Fruit fly (Drosophila melanogaster) whole organism, prepupa: ENCODE results near the gene Chpf.

Experiments used
- Blimp-1 ChIP-seq: fragments of 200-800 bp; sonication (Bioruptor generic); optimal IDR thresholded peaks from 3 replicates; lab custom pipeline; 2017; ENCODE audit warnings: missing biosample characterization, missing genetic modification characterization, mild to moderate bottlenecking, moderate library complexity, missing genetic modification reagents
- CG10631 ChIP-seq: fragments of 200-800 bp; sonication (Bioruptor generic); optimal IDR thresholded peaks from 2 replicates; lab custom pipeline; 2016; ENCODE audit warnings: missing biosample characterization, missing genetic modification characterization
- CG11762 ChIP-seq: fragments of 200-800 bp; sonication (Bioruptor generic); optimal IDR thresholded peaks from 3 replicates; lab custom pipeline; 2016; ENCODE audit warnings: missing biosample characterization, missing genetic modification characterization; ENCODE audit not compliant: insufficient read depth
- CG11902 ChIP-seq: fragments of 200-800 bp; sonication (Bioruptor generic); optimal IDR thresholded peaks from 3 replicates; lab custom pipeline; 2016; ENCODE audit warnings: missing biosample characterization, missing genetic modification characterization
- CG15336 ChIP-seq: fragments of 200-800 bp; sonication (Bioruptor generic); IDR thresholded peaks from 2 replicates; pipeline ENCODE4 v1.3.6; 2022; ENCODE audit warnings: missing biosample characterization, missing genetic modification characterization
- CG16779 ChIP-seq: fragments of 200-800 bp; sonication (Bioruptor generic); optimal IDR thresholded peaks from 3 replicates; lab custom pipeline; 2017; ENCODE audit warnings: missing biosample characterization, mild to moderate bottlenecking, missing genetic modification characterization
- CG3032 ChIP-seq: fragments of 200-800 bp; optimal IDR thresholded peaks from 2 replicates; lab custom pipeline; 2019; ENCODE audit warnings: missing biosample characterization, mild to moderate bottlenecking, missing genetic modification characterization, moderate library complexity
- CG32006 ChIP-seq: fragments of 200-800 bp; sonication (Bioruptor generic); optimal IDR thresholded peaks from 3 replicates; lab custom pipeline; 2017; ENCODE audit warnings: missing biosample characterization, mild to moderate bottlenecking, missing genetic modification characterization
- CG34406 ChIP-seq: fragments of 200-800 bp; sonication (Bioruptor generic); optimal IDR thresholded peaks from 3 replicates; lab custom pipeline; 2016; ENCODE audit warnings: missing biosample characterization, missing genetic modification characterization
- CG3919 ChIP-seq: fragments of 200-800 bp; sonication (Bioruptor generic); optimal IDR thresholded peaks from 3 replicates; lab custom pipeline; 2016; ENCODE audit warnings: missing biosample characterization, missing genetic modification characterization
- CG4318 ChIP-seq: fragments of 200-800 bp; sonication (Bioruptor generic); optimal IDR thresholded peaks from 3 replicates; lab custom pipeline; 2017; ENCODE audit warnings: missing biosample characterization, mild to moderate bottlenecking, missing genetic modification characterization
- CG6163 ChIP-seq: fragments of 200-800 bp; sonication (Bioruptor generic); IDR thresholded peaks from 3 replicates; pipeline ENCODE4 v1.3.6; 2022; ENCODE audit warnings: missing biosample characterization, missing genetic modification characterization
- CG6276 ChIP-seq: fragments of 200-800 bp; sonication (Bioruptor generic); optimal IDR thresholded peaks from 2 replicates; lab custom pipeline; 2017; ENCODE audit warnings: missing biosample characterization, mild to moderate bottlenecking, missing genetic modification characterization
- CG6792 ChIP-seq: fragments of 200-800 bp; sonication (Bioruptor generic); optimal IDR thresholded peaks from 3 replicates; lab custom pipeline; 2016; ENCODE audit warnings: missing biosample characterization, missing genetic modification characterization
- CG6808 ChIP-seq: fragments of 200-800 bp; sonication (Bioruptor generic); optimal IDR thresholded peaks from 3 replicates; lab custom pipeline; 2017; ENCODE audit warnings: missing biosample characterization, missing genetic modification characterization, mild to moderate bottlenecking, moderate library complexity, missing genetic modification reagents
- CG6854 ChIP-seq: fragments of 200-800 bp; sonication (Bioruptor generic); optimal IDR thresholded peaks from 2 replicates; lab custom pipeline; 2017; ENCODE audit warnings: missing biosample characterization, mild to moderate bottlenecking, missing genetic modification characterization
- CG9139 ChIP-seq: fragments of 200-800 bp; sonication (Bioruptor generic); optimal IDR thresholded peaks from 3 replicates; lab custom pipeline; 2017; ENCODE audit warnings: missing biosample characterization, mild to moderate bottlenecking, missing genetic modification characterization
- Eip75B ChIP-seq: fragments of 200-800 bp; sonication (Bioruptor generic); optimal IDR thresholded peaks from 3 replicates; lab custom pipeline; 2016; ENCODE audit warnings: missing biosample characterization, missing genetic modification characterization
- Eip78C ChIP-seq: fragments of 200-800 bp; sonication (Bioruptor generic); peaks from one replicate; lab custom pipeline; 2016; ENCODE audit warnings: missing biosample characterization, missing genetic modification characterization
- Eip93F ChIP-seq: fragments of 200-800 bp; sonication (Bioruptor generic); optimal IDR thresholded peaks from 2 replicates; lab custom pipeline; 2016; ENCODE audit warnings: missing biosample characterization, mild to moderate bottlenecking, missing genetic modification characterization
- Ets96B ChIP-seq: fragments of 200-800 bp; optimal IDR thresholded peaks from 2 replicates; lab custom pipeline; 2019; ENCODE audit warnings: missing biosample characterization, mild to moderate bottlenecking, missing genetic modification characterization, moderate library complexity
- Gug ChIP-seq: fragments of 200-800 bp; sonication (Bioruptor generic); IDR thresholded peaks from 2 replicates; pipeline ENCODE4 v1.3.6; 2022; ENCODE audit warnings: missing biosample characterization, missing genetic modification characterization
- Hr38 ChIP-seq: sonication (Bioruptor generic); optimal IDR thresholded peaks from 2 replicates; lab custom pipeline; 2016; ENCODE audit warnings: missing biosample characterization, missing genetic modification characterization
- Hr39 ChIP-seq: fragments of 200-800 bp; sonication (Bioruptor generic); optimal IDR thresholded peaks from 2 replicates; lab custom pipeline; 2016; ENCODE audit warnings: missing biosample characterization, missing genetic modification characterization
- Hr4 ChIP-seq: fragments of 200-800 bp; sonication (Bioruptor generic); optimal IDR thresholded peaks from 3 replicates; lab custom pipeline; 2016; ENCODE audit warnings: missing biosample characterization, missing genetic modification characterization
- Lpt ChIP-seq: fragments of 200-800 bp; sonication (Bioruptor generic); optimal IDR thresholded peaks from 3 replicates; lab custom pipeline; 2016; ENCODE audit warnings: missing biosample characterization, missing genetic modification characterization
- Met ChIP-seq: fragments of 200-800 bp; sonication (Bioruptor generic); optimal IDR thresholded peaks from 3 replicates; lab custom pipeline; 2016; ENCODE audit warnings: missing biosample characterization, missing genetic modification characterization
- Smox ChIP-seq: fragments of 200-800 bp; sonication (Bioruptor generic); optimal IDR thresholded peaks from 3 replicates; lab custom pipeline; 2016; ENCODE audit warnings: missing biosample characterization, missing genetic modification characterization
- Sox14 ChIP-seq: fragments of 200-800 bp; sonication (Bioruptor generic); optimal IDR thresholded peaks from 3 replicates; lab custom pipeline; 2016; ENCODE audit warnings: missing biosample characterization, missing genetic modification characterization
- Sox15 ChIP-seq: fragments of 200-800 bp; sonication (Bioruptor generic); optimal IDR thresholded peaks from 3 replicates; lab custom pipeline; 2016; ENCODE audit warnings: missing biosample characterization, missing genetic modification characterization
- achi ChIP-seq: fragments of 200-800 bp; sonication (Bioruptor generic); optimal IDR thresholded peaks from 3 replicates; lab custom pipeline; 2016; ENCODE audit warnings: missing biosample characterization, missing genetic modification characterization
- acj6 ChIP-seq: fragments of 200-800 bp; sonication (Bioruptor generic); optimal IDR thresholded peaks from 3 replicates; lab custom pipeline; 2016; ENCODE audit warnings: missing biosample characterization, missing genetic modification characterization
- dac ChIP-seq: fragments of 200-800 bp; sonication (Bioruptor generic); optimal IDR thresholded peaks from 2 replicates; lab custom pipeline; 2017; ENCODE audit warnings: missing biosample characterization, mild to moderate bottlenecking, missing genetic modification characterization
- dsx ChIP-seq: fragments of 200-800 bp; optimal IDR thresholded peaks from 3 replicates; lab custom pipeline; 2019; ENCODE audit warnings: missing biosample characterization, mild to moderate bottlenecking, missing genetic modification characterization, moderate library complexity; ENCODE audit not compliant: poor library complexity, severe bottlenecking
- esn ChIP-seq: fragments of 200-800 bp; sonication (Bioruptor generic); optimal IDR thresholded peaks from 2 replicates; lab custom pipeline; 2016; ENCODE audit warnings: missing biosample characterization, mild to moderate bottlenecking, missing genetic modification characterization, moderate library complexity
- fd59A ChIP-seq: fragments of 200-800 bp; sonication (Bioruptor generic); optimal IDR thresholded peaks from 2 replicates; lab custom pipeline; 2017; ENCODE audit warnings: missing biosample characterization, mild to moderate bottlenecking, missing genetic modification characterization, missing genetic modification reagents
- fd85E ChIP-seq: fragments of 200-800 bp; sonication (Bioruptor generic); optimal IDR thresholded peaks from 3 replicates; lab custom pipeline; 2016; ENCODE audit warnings: missing biosample characterization, missing genetic modification characterization
- net ChIP-seq: fragments of 200-800 bp; sonication (Bioruptor generic); optimal IDR thresholded peaks from 3 replicates; lab custom pipeline; 2016; ENCODE audit warnings: missing biosample characterization, missing genetic modification characterization
- salr ChIP-seq, 2 experiments: fragments of 200-800 bp; sonication (Bioruptor generic); optimal IDR thresholded peaks; 3 replicates each; lab custom pipeline; 2016 to 2018; ENCODE audit warnings: missing biosample characterization in 2 of 2, missing genetic modification characterization in 2 of 2, mild to moderate bottlenecking in 1 of 2
- spab ChIP-seq: fragments of 200-800 bp; sonication (Bioruptor generic); optimal IDR thresholded peaks from 2 replicates; lab custom pipeline; 2017; ENCODE audit warnings: missing biosample characterization, mild to moderate bottlenecking, missing genetic modification characterization, missing genetic modification reagents
- svp ChIP-seq: fragments of 200-800 bp; sonication (Bioruptor generic); peaks from one replicate; lab custom pipeline; 2016; ENCODE audit warnings: missing biosample characterization, missing genetic modification characterization
- topi ChIP-seq: fragments of 200-800 bp; sonication (Bioruptor generic); optimal IDR thresholded peaks from 3 replicates; lab custom pipeline; 2016; ENCODE audit warnings: missing biosample characterization, missing genetic modification characterization
- vri ChIP-seq: fragments of 200-800 bp; sonication (Bioruptor generic); optimal IDR thresholded peaks from 3 replicates; lab custom pipeline; 2016; ENCODE audit warnings: missing biosample characterization, mild to moderate bottlenecking, missing genetic modification characterization

Gene Chpf

DNA sequence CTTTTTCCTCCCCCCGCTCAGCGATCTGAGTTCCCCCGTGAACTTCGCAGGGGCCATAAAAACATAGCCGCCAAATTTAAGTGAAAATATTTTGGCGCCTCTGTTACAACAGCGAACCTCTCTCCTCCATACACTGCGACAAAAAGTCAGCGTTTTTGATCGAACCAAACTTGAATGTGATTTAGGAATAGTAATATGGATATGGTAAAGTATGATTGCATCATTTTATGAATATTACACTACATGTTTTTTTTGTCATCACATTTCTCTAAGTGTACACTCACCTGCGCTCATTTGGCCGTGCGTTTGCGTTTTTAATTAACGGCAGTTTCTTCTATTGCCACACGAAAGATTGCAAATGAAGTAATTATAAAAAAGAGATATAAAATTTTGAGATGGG, 23.4 kb upstream of the Chpf start (continued):
- TF ChIP-seq spab (GFP tag; lab: Kevin White, UChicago), result no peak
- peak; percentile 30 for TF ChIP-seq Eip75B (GFP tag; lab: Kevin White, UChicago)
- peak; percentile 34 for TF ChIP-seq CG11762 (GFP tag; lab: Kevin White, UChicago)
- TF ChIP-seq CG6163 (GFP tag; lab: Robert Waterston, UW), result peak; percentile 73
- peak; percentile 72 for TF ChIP-seq CG3919
- no peak for TF ChIP-seq Hr38 (GFP tag; lab: Kevin White, UChicago)
- peak; percentile 47 for TF ChIP-seq acj6 (GFP tag; lab: Kevin White, UChicago)
- no peak for TF ChIP-seq Blimp-1 (GFP tag; lab: Kevin White, UChicago)
- TF ChIP-seq fd85E (GFP tag; lab: Kevin White, UChicago), result no peak
- no peak for TF ChIP-seq CG9139 (GFP tag; lab: Kevin White, UChicago)
- peak; percentile 34 for TF ChIP-seq Smox (GFP tag; lab: Kevin White, UChicago)
- no peak for TF ChIP-seq CG6854 (GFP tag; lab: Kevin White, UChicago)
- TF ChIP-seq Sox14 (GFP tag; lab: Kevin White, UChicago), result peak; percentile 35
- TF ChIP-seq CG11902 (GFP tag; lab: Kevin White, UChicago), result no peak
- TF ChIP-seq CG15336 (GFP tag; lab: Robert Waterston, UW), result peak; percentile 77
- no peak for TF ChIP-seq CG3032
- TF ChIP-seq Hr4 (GFP tag; lab: Kevin White, UChicago), result peak; percentile 77
- TF ChIP-seq dsx (GFP tag; lab: Kevin White, UChicago), result no peak
- TF ChIP-seq dac (GFP tag; lab: Kevin White, UChicago), result peak; percentile 47
- TF ChIP-seq Ets96B, result no peak
- no peak for TF ChIP-seq vri (GFP tag; lab: Kevin White, UChicago)
- TF ChIP-seq CG10631 (GFP tag; lab: Kevin White, UChicago), result no peak
- peak; percentile 86 for TF ChIP-seq Eip78C

- no peak for TF ChIP-seq CG15336 (GFP tag; lab: Robert Waterston, UW)
- no peak for TF ChIP-seq CG6854 (GFP tag; lab: Kevin White, UChicago)
- no peak for TF ChIP-seq salr (GFP tag; optimal IDR thresholded peaks at IDR 0.05; lab: Kevin White, UChicago)
- no peak for TF ChIP-seq net (GFP tag; lab: Kevin White, UChicago)
- TF ChIP-seq topi (GFP tag; lab: Kevin White, UChicago), result no peak
- TF ChIP-seq CG11762 (GFP tag; lab: Kevin White, UChicago), result no peak
- no peak for TF ChIP-seq CG3032
- no peak for TF ChIP-seq Ets96B
- TF ChIP-seq CG16779 (tag; lab: Kevin White, UChicago), result no peak
Measured at dm6 chrX:13134811-13135210, 22.5 kb upstream of the Chpf start.

- peak; percentile 91 for TF ChIP-seq fd59A (GFP tag; lab: Kevin White, UChicago)
- peak; percentile 99 for TF ChIP-seq Gug (GFP tag; lab: Robert Waterston, UW)
- TF ChIP-seq achi (GFP tag; lab: Kevin White, UChicago), result peak; percentile 97
- peak; percentile 99 for TF ChIP-seq Met (GFP tag; lab: Kevin White, UChicago)
- TF ChIP-seq Eip93F (GFP tag; lab: Kevin White, UChicago), result peak; percentile 95
- peak; percentile 88 for TF ChIP-seq CG3032
- peak; percentile 99 for TF ChIP-seq CG4318 (GFP tag; lab: Kevin White, UChicago)
- peak; percentile 98 for TF ChIP-seq CG6792 (GFP tag; lab: Kevin White, UChicago)
- TF ChIP-seq Eip78C, result peak; percentile 99
- peak; percentile 97 for TF ChIP-seq Hr38 (GFP tag; lab: Kevin White, UChicago)
- TF ChIP-seq CG6163 (GFP tag; lab: Robert Waterston, UW), result peak; percentile 99
- peak; percentile 96 for TF ChIP-seq CG16779 (tag; lab: Kevin White, UChicago)
- TF ChIP-seq CG6854 (GFP tag; lab: Kevin White, UChicago), result peak; percentile 97
- peak; percentile 99 for TF ChIP-seq CG32006 (GFP tag; lab: Kevin White, UChicago)
- peak; percentile 95 for TF ChIP-seq CG34406 (GFP tag; lab: Kevin White, UChicago)
- peak; percentile 86 for TF ChIP-seq dsx (GFP tag; lab: Kevin White, UChicago)
- peak; percentile 99 for TF ChIP-seq Hr39 (GFP tag; lab: Kevin White, UChicago)
- peak; percentile 99 for TF ChIP-seq Lpt (GFP tag; lab: Kevin White, UChicago)
- peak; percentile 99 for TF ChIP-seq esn
- peak; percentile 96 for TF ChIP-seq Sox15 (GFP tag; lab: Kevin White, UChicago)
- TF ChIP-seq topi (GFP tag; lab: Kevin White, UChicago), result peak; percentile 98
- TF ChIP-seq CG10631 (GFP tag; lab: Kevin White, UChicago), result peak; percentile 98
- TF ChIP-seq svp, result peak; percentile 99
- peak; percentile 83 for TF ChIP-seq CG6808
- TF ChIP-seq CG6276 (GFP tag; lab: Kevin White, UChicago), result peak; percentile 99
- TF ChIP-seq CG15336 (GFP tag; lab: Robert Waterston, UW), result peak; percentile 99
- peak; percentile 98 for TF ChIP-seq vri (GFP tag; lab: Kevin White, UChicago)
- TF ChIP-seq fd85E (GFP tag; lab: Kevin White, UChicago), result peak; percentile 94
- peak; percentile 96 for TF ChIP-seq CG11762 (GFP tag; lab: Kevin White, UChicago)
Measured at dm6 chrX:13131063-13131773, 19.0 kb upstream of the Chpf start.
